Worm (Caenorhabditis elegans) whole organism, early embryonic: Measurements from ENCODE around the gene F34H10.5.

Experiments
- B0310.2 ChIP-seq: sonication (generic microtip); optimal IDR thresholded peaks from 2 replicates; lab custom pipeline; 2016; ENCODE audit warnings: mild to moderate bottlenecking, missing genetic modification characterization, missing compliant biosample characterization
- F13C5.2 ChIP-seq: sonication (generic microtip); optimal IDR thresholded peaks from 2 replicates; lab custom pipeline; 2017; ENCODE audit warnings: mild to moderate bottlenecking, missing genetic modification characterization, inconsistent platforms, missing compliant biosample characterization
- aly-1 ChIP-seq: sonication (generic microtip); optimal IDR thresholded peaks from 2 replicates; lab custom pipeline; 2016; ENCODE audit warnings: missing genetic modification characterization, missing compliant biosample characterization
- ama-1 ChIP-seq: fragments of 150-350 bp; optimal IDR thresholded peaks from 2 replicates; lab custom pipeline; 2014
- ceh-13 ChIP-seq: fragments of 200-800 bp; sonication (Bioruptor generic); optimal IDR thresholded peaks from 2 replicates; lab custom pipeline; 2018; ENCODE audit warnings: mild to moderate bottlenecking, missing genetic modification characterization, missing compliant biosample characterization
- ceh-36 ChIP-seq: sonication (generic microtip); optimal IDR thresholded peaks from 2 replicates; lab custom pipeline; 2016; ENCODE audit warnings: missing genetic modification characterization, inconsistent platforms, missing compliant biosample characterization
- ets-7 ChIP-seq: sonication (generic microtip); optimal IDR thresholded peaks from 2 replicates; lab custom pipeline; 2016; ENCODE audit warnings: missing genotype, missing genetic modification characterization, missing compliant biosample characterization
- flt-1 ChIP-seq: fragments of 200-800 bp; sonication (Bioruptor generic); IDR thresholded peaks from 2 replicates; pipeline ENCODE4 v1.3.6; 2022; ENCODE audit warnings: missing genetic modification characterization, missing compliant biosample characterization
- hmbx-1 ChIP-seq: sonication (generic microtip); optimal IDR thresholded peaks from 2 replicates; lab custom pipeline; 2016; ENCODE audit warnings: mild to moderate bottlenecking, missing genetic modification characterization, missing compliant biosample characterization
- hmg-4 ChIP-seq: fragments of 200-800 bp; sonication (Bioruptor generic); optimal IDR thresholded peaks from 2 replicates; lab custom pipeline; 2018; ENCODE audit warnings: mild to moderate bottlenecking, missing genetic modification characterization, missing compliant biosample characterization
- hnd-1 ChIP-seq: sonication (generic microtip); optimal IDR thresholded peaks from 2 replicates; lab custom pipeline; 2016; ENCODE audit warnings: missing genetic modification characterization, missing compliant biosample characterization
- pes-1 ChIP-seq: fragments of 200-800 bp; sonication (Bioruptor generic); IDR thresholded peaks from 2 replicates; pipeline ENCODE4 v1.3.6; 2022; ENCODE audit warnings: missing genetic modification reagents, missing genetic modification characterization, missing compliant biosample characterization
- scrt-1 ChIP-seq: fragments of 200-800 bp; sonication (Bioruptor generic); IDR thresholded peaks from 2 replicates; pipeline ENCODE4 v1.3.6; 2022; ENCODE audit warnings: missing genetic modification characterization, missing compliant biosample characterization
- sea-1 ChIP-seq: fragments of 200-800 bp; sonication (Bioruptor generic); conservative IDR thresholded peaks from 2 replicates; pipeline ENCODE4 v1.3.6; 2022; ENCODE audit warnings: missing genetic modification characterization, missing compliant biosample characterization
- tbx-11 ChIP-seq: fragments of 200-800 bp; sonication (Bioruptor generic); IDR thresholded peaks from 2 replicates; pipeline ENCODE4 v1.3.6; 2022; ENCODE audit warnings: missing genetic modification characterization, missing compliant biosample characterization
- tbx-37 ChIP-seq: fragments of 200-800 bp; sonication (Bioruptor generic); conservative IDR thresholded peaks from 2 replicates; pipeline ENCODE4 v1.3.6; 2022; ENCODE audit warnings: missing genetic modification reagents, missing genetic modification characterization, missing compliant biosample characterization
- tra-4 ChIP-seq: sonication (generic microtip); optimal IDR thresholded peaks from 2 replicates; lab custom pipeline; 2017; ENCODE audit warnings: missing genetic modification characterization, missing compliant biosample characterization

The F34H10.5 gene

ce11 chrX:9635376-9635775, at the start of gene F34H10.5:
F34H10.5 (plus strand) TSS chrX:9635676.
- TF ChIP-seq B0310.2 (tag; lab: Kevin White, UChicago) (no peak), sea-1 (no peak), hmbx-1 (no peak), ama-1 (lab: Kevin White, UChicago) (no peak), scrt-1 (no peak), aly-1 (no peak), F13C5.2 (tag; lab: Kevin White, UChicago) (no peak), hmg-4 (GFP tag; lab: Kevin White, UChicago) (no peak)

ce11 chrX:9587642-9588041, 47.8 kb upstream of the F34H10.5 start, which contains the start of gene gpx-3:
gpx-3 (plus strand) TSS chrX:9587942.
- TF ChIP-seq ceh-13 (GFP tag; lab: Kevin White, UChicago) (no peak), tbx-11 (GFP tag; lab: Robert Waterston, UW) (no peak), tbx-37 (GFP tag; lab: Robert Waterston, UW) (no peak), aly-1 (no peak), ceh-36 (tag; lab: Kevin White, UChicago) (no peak), ama-1 (lab: Kevin White, UChicago) (no peak), hmg-4 (GFP tag; lab: Kevin White, UChicago) (no peak), pes-1 (GFP tag; lab: Robert Waterston, UW) (no peak), tra-4 (tag; lab: Kevin White, UChicago) (no peak), scrt-1 (no peak), hmbx-1 (no peak), hnd-1 (no peak), sea-1 (no peak), ets-7 (no peak), F13C5.2 (tag; lab: Kevin White, UChicago) (no peak), B0310.2 (tag; lab: Kevin White, UChicago) (no peak), flt-1 (GFP tag; lab: Robert Waterston, UW) (no peak)

- TF ChIP-seq ceh-13 (GFP tag; lab: Kevin White, UChicago) (no peak), pes-1 (GFP tag; lab: Robert Waterston, UW) (no peak), hmg-4 (GFP tag; lab: Kevin White, UChicago) (no peak), flt-1 (GFP tag; lab: Robert Waterston, UW) (no peak), tbx-11 (GFP tag; lab: Robert Waterston, UW) (no peak)
Observed at ce11 chrX:9589123-9589522, 46.4 kb upstream of the F34H10.5 start, which contains the start of gene del-8. del-8 (plus strand) TSS chrX:9589423.

ce11 chrX:9597299-9597698, 38.2 kb upstream of the F34H10.5 start:
- no peak for TF ChIP-seq hmg-4 (GFP tag; lab: Kevin White, UChicago)
- TF ChIP-seq B0310.2 (tag; lab: Kevin White, UChicago), result no peak
- no peak for TF ChIP-seq tbx-11 (GFP tag; lab: Robert Waterston, UW)
- no peak for TF ChIP-seq aly-1
- TF ChIP-seq ets-7, result no peak
- TF ChIP-seq tbx-37 (GFP tag; lab: Robert Waterston, UW), result no peak
- TF ChIP-seq ceh-13 (GFP tag; lab: Kevin White, UChicago), result no peak
- no peak for TF ChIP-seq ceh-36 (tag; lab: Kevin White, UChicago)
- no peak for TF ChIP-seq F13C5.2 (tag; lab: Kevin White, UChicago)
- no peak for TF ChIP-seq tra-4 (tag; lab: Kevin White, UChicago)
- no peak for TF ChIP-seq flt-1 (GFP tag; lab: Robert Waterston, UW)
- TF ChIP-seq ama-1 (lab: Kevin White, UChicago), result no peak

ce11 chrX:9602625-9603024, 32.9 kb upstream of the F34H10.5 start:
- no peak for TF ChIP-seq pes-1 (GFP tag; lab: Robert Waterston, UW)
- no peak for TF ChIP-seq sea-1
- no peak for TF ChIP-seq scrt-1
- no peak for TF ChIP-seq hmbx-1
- no peak for TF ChIP-seq tbx-37 (GFP tag; lab: Robert Waterston, UW)
- no peak for TF ChIP-seq ceh-13 (GFP tag; lab: Kevin White, UChicago)
- TF ChIP-seq ceh-36 (tag; lab: Kevin White, UChicago), result no peak
- TF ChIP-seq tra-4 (tag; lab: Kevin White, UChicago), result no peak
- TF ChIP-seq ama-1 (lab: Kevin White, UChicago), result no peak

ce11 chrX:9603180-9603579, 32.3 kb upstream of the F34H10.5 start:
- TF ChIP-seq tra-4 (tag; lab: Kevin White, UChicago) (no peak), tbx-11 (GFP tag; lab: Robert Waterston, UW) (no peak), ceh-13 (GFP tag; lab: Kevin White, UChicago) (no peak), ets-7 (no peak), B0310.2 (tag; lab: Kevin White, UChicago) (no peak), ceh-36 (tag; lab: Kevin White, UChicago) (no peak), F13C5.2 (tag; lab: Kevin White, UChicago) (no peak), tbx-37 (GFP tag; lab: Robert Waterston, UW) (no peak), hmg-4 (GFP tag; lab: Kevin White, UChicago) (no peak), ama-1 (lab: Kevin White, UChicago) (no peak), pes-1 (GFP tag; lab: Robert Waterston, UW) (no peak), aly-1 (no peak), sea-1 (no peak), scrt-1 (no peak), hmbx-1 (no peak), hnd-1 (no peak)

- TF ChIP-seq hmg-4 (GFP tag; lab: Kevin White, UChicago), result no peak
- no peak for TF ChIP-seq B0310.2 (tag; lab: Kevin White, UChicago)
- TF ChIP-seq ets-7, result no peak
- no peak for TF ChIP-seq ceh-36 (tag; lab: Kevin White, UChicago)
- no peak for TF ChIP-seq pes-1 (GFP tag; lab: Robert Waterston, UW)
- TF ChIP-seq tbx-37 (GFP tag; lab: Robert Waterston, UW), result no peak
- TF ChIP-seq tra-4 (tag; lab: Kevin White, UChicago), result no peak
- no peak for TF ChIP-seq hnd-1
- no peak for TF ChIP-seq F13C5.2 (tag; lab: Kevin White, UChicago)
- no peak for TF ChIP-seq aly-1
- no peak for TF ChIP-seq hmbx-1
- TF ChIP-seq tbx-11 (GFP tag; lab: Robert Waterston, UW), result no peak
- no peak for TF ChIP-seq scrt-1
- no peak for TF ChIP-seq flt-1 (GFP tag; lab: Robert Waterston, UW)
- TF ChIP-seq ama-1 (lab: Kevin White, UChicago), result no peak
- no peak for TF ChIP-seq ceh-13 (GFP tag; lab: Kevin White, UChicago)
- no peak for TF ChIP-seq sea-1
Observed at ce11 chrX:9608127-9608526, 27.3 kb upstream of the F34H10.5 start.
